Worm (Caenorhabditis elegans): ENCODE data around the gene Y57G11C.8.

Y57G11C.8 gene

ce11 chrIV:14800931-14801330, 19.3 kb downstream of the Y57G11C.8 start:
- no peak for TF ChIP-seq W03F9.2 (tag; optimal IDR thresholded peaks at IDR 0.05)
- no peak for TF ChIP-seq him-1 (tag; optimal IDR thresholded peaks at IDR 0.05)
- TF ChIP-seq dao-5 (tag; optimal IDR thresholded peaks at IDR 0.05) = no peak

ce11 chrIV:14802316-14802715, 20.7 kb downstream of the Y57G11C.8 start, which contains the start of gene Y57G11C.1142:
Y57G11C.1142 (plus strand) TSS chrIV:14802616.
- TF ChIP-seq him-1 (tag; optimal IDR thresholded peaks at IDR 0.05) (no peak), W03F9.2 (tag; optimal IDR thresholded peaks at IDR 0.05) (no peak), dao-5 (tag; optimal IDR thresholded peaks at IDR 0.05) (no peak)

ce11 chrIV:14806903-14807302, 25.3 kb downstream of the Y57G11C.8 start, which contains the start of gene oig-5:
oig-5 (plus strand) TSS chrIV:14807203.
- TF ChIP-seq W03F9.2 (tag; optimal IDR thresholded peaks at IDR 0.05) (no peak), dao-5 (tag; optimal IDR thresholded peaks at IDR 0.05) (no peak), him-1 (tag; optimal IDR thresholded peaks at IDR 0.05) (no peak)

ce11 chrIV:14816288-14816687, 34.7 kb downstream of the Y57G11C.8 start, which contains the start of gene Y57G11C.46:
Y57G11C.46 (minus strand) TSS chrIV:14816388.
- no peak for TF ChIP-seq W03F9.2 (tag; optimal IDR thresholded peaks at IDR 0.05)
- TF ChIP-seq dao-5 (tag; optimal IDR thresholded peaks at IDR 0.05) = no peak
- no peak for TF ChIP-seq him-1 (tag; optimal IDR thresholded peaks at IDR 0.05)

ce11 chrIV:14822267-14822666, 40.6 kb downstream of the Y57G11C.8 start:
- TF ChIP-seq dao-5 (tag; optimal IDR thresholded peaks at IDR 0.05) (peak; percentile 35), him-1 (tag; optimal IDR thresholded peaks at IDR 0.05) (no peak)

ce11 chrIV:14824201-14824600, 42.6 kb downstream of the Y57G11C.8 start:
- no peak for TF ChIP-seq dao-5 (tag; optimal IDR thresholded peaks at IDR 0.05)
- TF ChIP-seq W03F9.2 (tag; optimal IDR thresholded peaks at IDR 0.05) = no peak
- no peak for TF ChIP-seq him-1 (tag; optimal IDR thresholded peaks at IDR 0.05)

ce11 chrIV:14824878-14825352, 43.3 kb downstream of the Y57G11C.8 start, which contains the start of gene sec-61.A:
sec-61.A (minus strand) TSS chrIV:14825264.
- peak; percentile 32 for TF ChIP-seq him-1 (tag; optimal IDR thresholded peaks at IDR 0.05)
- TF ChIP-seq W03F9.2 (tag; optimal IDR thresholded peaks at IDR 0.05) = peak; percentile 42
- no peak for TF ChIP-seq dao-5 (tag; optimal IDR thresholded peaks at IDR 0.05)

ce11 chrIV:14825379-14825778, 43.7 kb downstream of the Y57G11C.8 start, which contains the start of gene rps-18:
rps-18 (plus strand) TSS chrIV:14825679.
- TF ChIP-seq dao-5 (tag; optimal IDR thresholded peaks at IDR 0.05) (no peak), him-1 (tag; optimal IDR thresholded peaks at IDR 0.05) (no peak), W03F9.2 (tag; optimal IDR thresholded peaks at IDR 0.05) (no peak)

- TF ChIP-seq W03F9.2 (tag; optimal IDR thresholded peaks at IDR 0.05) = no peak
- no peak for TF ChIP-seq him-1 (tag; optimal IDR thresholded peaks at IDR 0.05)
- TF ChIP-seq dao-5 (tag; optimal IDR thresholded peaks at IDR 0.05) = no peak
Observed at ce11 chrIV:14826151-14826757, 44.6 kb downstream of the Y57G11C.8 start.

ce11 chrIV:14828218-14828617, 46.6 kb downstream of the Y57G11C.8 start:
- TF ChIP-seq dao-5 (tag; optimal IDR thresholded peaks at IDR 0.05) = no peak
- TF ChIP-seq him-1 (tag; optimal IDR thresholded peaks at IDR 0.05) = no peak
- no peak for TF ChIP-seq W03F9.2 (tag; optimal IDR thresholded peaks at IDR 0.05)

ce11 chrIV:14829026-14829425, 47.4 kb downstream of the Y57G11C.8 start, which contains the start of gene hhat-2:
hhat-2 (minus strand) TSS chrIV:14829126.
- TF ChIP-seq W03F9.2 (tag; optimal IDR thresholded peaks at IDR 0.05) (no peak), dao-5 (tag; optimal IDR thresholded peaks at IDR 0.05) (no peak), him-1 (tag; optimal IDR thresholded peaks at IDR 0.05) (no peak)

All from whole organism, L4/young adult.